Worm (Caenorhabditis elegans) whole organism, L1 larva: ENCODE data around the gene ZK287.7.
A peak's percentile ranks its signal among the peaks of the same experiment; 100 is the strongest.

Source experiments
- C16A3.4 ChIP-seq: fragments of 150-350 bp; optimal IDR thresholded peaks from 2 replicates; lab custom pipeline; 2014; ENCODE audit warnings: missing biosample characterization, missing genetic modification characterization
- F16B12.6 ChIP-seq: fragments of 150-350 bp; optimal IDR thresholded peaks from 2 replicates; lab custom pipeline; 2014; ENCODE audit warnings: missing biosample characterization, missing genetic modification characterization
- blmp-1 ChIP-seq: fragments of 150-350 bp; optimal IDR thresholded peaks from 2 replicates; lab custom pipeline; 2014; ENCODE audit warnings: missing biosample characterization, missing genetic modification characterization
- ceh-8 ChIP-seq: fragments of 200-800 bp; sonication (Bioruptor generic); optimal IDR thresholded peaks from 2 replicates; lab custom pipeline; 2018; ENCODE audit warnings: mild to moderate bottlenecking, missing genetic modification characterization, moderate library complexity, missing compliant biosample characterization
- efl-1 ChIP-seq, 4 experiments: fragments of 150-350 bp; optimal IDR thresholded peaks in 3 of 4; peaks in 1 of 4; 1 replicate in 1 of 4; 2 replicates in 3 of 4; lab custom pipeline; 2014; ENCODE audit warnings: missing biosample characterization in 2 of 4, missing genetic modification characterization in 2 of 4, missing genetic modification reagents in 2 of 4
- elt-2 ChIP-seq: sonication (generic microtip); optimal IDR thresholded peaks from 2 replicates; lab custom pipeline; 2016; ENCODE audit warnings: missing genetic modification characterization, mild to moderate bottlenecking, inconsistent platforms, missing compliant biosample characterization, missing genetic modification reagents
- elt-3 ChIP-seq, 6 experiments: fragments of 150-350 bp in 1 of 6; sonication (generic microtip); optimal IDR thresholded peaks; 2 replicates each; lab custom pipeline; 2017 to 2018; ENCODE audit warnings: missing biosample characterization in 6 of 6, missing genetic modification characterization in 6 of 6, inconsistent platforms in 1 of 6
- grh-1 ChIP-seq: fragments of 200-800 bp; sonication (Bioruptor generic); IDR thresholded peaks from 2 replicates; pipeline ENCODE4 v1.3.6; 2022; ENCODE audit warnings: missing genetic modification reagents, missing genetic modification characterization, missing compliant biosample characterization
- hlh-4 ChIP-seq: sonication (generic microtip); optimal IDR thresholded peaks from 2 replicates; lab custom pipeline; 2016; ENCODE audit warnings: mild to moderate bottlenecking, missing genetic modification characterization, missing compliant biosample characterization
- isw-1 ChIP-seq: fragments of 200-800 bp; sonication (Bioruptor generic); IDR thresholded peaks from 2 replicates; pipeline ENCODE4 v1.3.6; 2022; ENCODE audit warnings: missing genetic modification characterization, missing compliant biosample characterization
- lin-14 ChIP-seq: fragments of 200-800 bp; sonication (Bioruptor generic); optimal IDR thresholded peaks from 2 replicates; lab custom pipeline; 2018; ENCODE audit warnings: mild to moderate bottlenecking, missing genetic modification characterization, moderate library complexity, missing compliant biosample characterization
- lin-35 ChIP-seq, 2 experiments: fragments of 150-350 bp; optimal IDR thresholded peaks; 2 replicates each; lab custom pipeline; 2014; ENCODE audit warnings: missing biosample characterization in 2 of 2, missing genetic modification characterization in 2 of 2, missing genetic modification reagents in 2 of 2
- lsy-2 ChIP-seq, 2 experiments: fragments of 150-350 bp; optimal IDR thresholded peaks; 2 replicates each; lab custom pipeline; 2014; ENCODE audit warnings: missing biosample characterization in 2 of 2, missing genetic modification characterization in 2 of 2
- mdl-1 ChIP-seq, 2 experiments: fragments of 150-350 bp; optimal IDR thresholded peaks; 2 replicates each; lab custom pipeline; 2014 to 2017; ENCODE audit warnings: missing biosample characterization in 2 of 2, missing genetic modification characterization in 2 of 2, inconsistent platforms in 1 of 2
- mep-1 ChIP-seq: fragments of 150-350 bp; optimal IDR thresholded peaks from 2 replicates; lab custom pipeline; 2014; ENCODE audit warnings: missing biosample characterization, missing genetic modification characterization
- nhr-20 ChIP-seq: sonication (generic microtip); optimal IDR thresholded peaks from 2 replicates; lab custom pipeline; 2016; ENCODE audit warnings: mild to moderate bottlenecking, missing genetic modification characterization, missing compliant biosample characterization
- nhr-47 ChIP-seq: sonication (generic microtip); optimal IDR thresholded peaks from 2 replicates; lab custom pipeline; 2016; ENCODE audit warnings: mild to moderate bottlenecking, missing genetic modification characterization, moderate library complexity, missing compliant biosample characterization
- nhr-71 ChIP-seq: sonication (generic microtip); optimal IDR thresholded peaks from 2 replicates; lab custom pipeline; 2016; ENCODE audit warnings: mild to moderate bottlenecking, missing genetic modification characterization, moderate library complexity, missing compliant biosample characterization
- nhr-77 ChIP-seq: fragments of 150-350 bp; optimal IDR thresholded peaks from 2 replicates; lab custom pipeline; 2014; ENCODE audit warnings: missing biosample characterization, missing genetic modification characterization
- nhr-85 ChIP-seq: sonication (generic microtip); peaks from one replicate; lab custom pipeline; 2016; ENCODE audit warnings: missing genetic modification characterization, inconsistent platforms, missing compliant biosample characterization
- nhr-90 ChIP-seq: sonication (generic microtip); optimal IDR thresholded peaks from 2 replicates; lab custom pipeline; 2016; ENCODE audit warnings: mild to moderate bottlenecking, missing genetic modification characterization, missing compliant biosample characterization; ENCODE audit not compliant: poor library complexity
- pax-3 ChIP-seq: fragments of 200-800 bp; sonication (Bioruptor generic); optimal IDR thresholded peaks from 2 replicates; lab custom pipeline; 2018; ENCODE audit warnings: mild to moderate bottlenecking, missing genetic modification characterization, moderate library complexity, missing compliant biosample characterization
- pqm-1 ChIP-seq: sonication (generic microtip); optimal IDR thresholded peaks from 3 replicates; lab custom pipeline; 2017; ENCODE audit warnings: missing biosample characterization, missing genetic modification characterization
- snu-23 ChIP-seq: sonication (generic microtip); optimal IDR thresholded peaks from 2 replicates; lab custom pipeline; 2016; ENCODE audit warnings: missing genetic modification characterization, missing compliant biosample characterization
- tbx-2 ChIP-seq: sonication (generic microtip); optimal IDR thresholded peaks from 2 replicates; lab custom pipeline; 2016; ENCODE audit warnings: missing genetic modification characterization, missing compliant biosample characterization
- tlp-1 ChIP-seq: fragments of 150-350 bp; optimal IDR thresholded peaks from 2 replicates; lab custom pipeline; 2014; ENCODE audit warnings: missing biosample characterization, missing genetic modification characterization
- unc-130 ChIP-seq: fragments of 150-350 bp; optimal IDR thresholded peaks from 2 replicates; lab custom pipeline; 2017; ENCODE audit warnings: missing biosample characterization, missing genetic modification characterization, inconsistent platforms
- unc-86 ChIP-seq: sonication (generic microtip); optimal IDR thresholded peaks from 2 replicates; lab custom pipeline; 2016; ENCODE audit warnings: missing genetic modification characterization, missing compliant biosample characterization

The ZK287.7 gene

DNA sequence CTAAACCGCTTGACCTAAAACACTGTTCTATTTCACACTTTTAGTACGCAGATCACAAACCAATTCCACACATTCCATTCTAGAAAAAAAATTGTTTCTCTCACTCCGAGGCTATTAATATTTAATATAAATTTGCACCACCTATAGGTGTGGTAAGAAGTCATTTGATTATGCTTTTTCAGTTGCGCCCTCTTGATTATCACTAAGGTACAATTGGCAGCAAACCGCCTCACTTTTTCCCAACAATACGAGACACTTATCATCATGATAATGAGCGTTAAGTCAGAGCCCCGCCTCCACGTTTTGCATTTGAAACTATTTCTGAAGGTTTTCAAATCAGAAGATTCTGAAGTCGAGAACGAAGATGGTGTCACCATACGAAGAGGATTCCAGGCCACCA is 44.4 kb downstream of the ZK287.7 start, which contains the start of gene aqp-4:
Gene aqp-4, plus strand, starts transcription at position 270 of the 400 bp plus-strand sequence.
- TF ChIP-seq elt-2 (tag; lab: Kevin White, UChicago) = peak; percentile 26
- TF ChIP-seq nhr-85 = no peak
- no peak for TF ChIP-seq unc-130 (tag; lab: Kevin White, UChicago)
- no peak for TF ChIP-seq blmp-1

DNA sequence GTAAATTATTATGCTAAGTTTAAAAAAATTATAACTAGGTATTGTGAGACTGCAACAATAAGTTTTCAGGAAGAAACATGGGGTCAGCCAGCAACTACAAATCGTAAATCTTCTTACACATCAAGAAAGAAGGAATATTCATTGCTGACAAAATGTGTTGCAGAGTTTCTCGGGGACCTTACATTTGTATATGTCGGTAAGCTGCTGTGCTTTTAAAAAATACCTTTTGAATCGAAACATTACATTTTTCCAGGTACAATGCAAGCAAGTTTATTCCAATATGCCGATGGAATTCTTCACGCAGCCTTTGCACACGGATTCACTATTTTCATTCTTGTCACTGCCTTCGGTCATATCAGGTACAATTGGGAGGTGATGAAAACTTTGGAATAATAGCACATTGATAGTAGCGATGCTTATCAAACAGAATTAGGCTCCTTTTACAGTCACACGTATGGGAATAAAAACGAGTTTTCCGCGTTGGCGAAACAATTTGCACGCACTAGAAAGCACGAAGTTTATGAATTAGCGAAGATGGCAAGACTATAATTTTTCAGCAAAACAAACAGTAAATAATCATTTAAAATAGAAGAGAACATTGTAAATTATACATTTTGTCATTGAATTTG is 45.3 kb downstream of the ZK287.7 start:
- TF ChIP-seq elt-2 (tag; lab: Kevin White, UChicago) (peak; percentile 56), nhr-77 (tag; lab: Kevin White, UChicago) (no peak), nhr-47 (tag; lab: Kevin White, UChicago) (no peak), efl-1 (optimal IDR thresholded peaks at IDR 0.05; lab: Kevin White, UChicago) (no peak), efl-1 (GFP tag; optimal IDR thresholded peaks at IDR 0.05 in 1 of 2; lab: Kevin White, UChicago) (peak in 1 of 2 experiments; percentile 73)

DNA sequence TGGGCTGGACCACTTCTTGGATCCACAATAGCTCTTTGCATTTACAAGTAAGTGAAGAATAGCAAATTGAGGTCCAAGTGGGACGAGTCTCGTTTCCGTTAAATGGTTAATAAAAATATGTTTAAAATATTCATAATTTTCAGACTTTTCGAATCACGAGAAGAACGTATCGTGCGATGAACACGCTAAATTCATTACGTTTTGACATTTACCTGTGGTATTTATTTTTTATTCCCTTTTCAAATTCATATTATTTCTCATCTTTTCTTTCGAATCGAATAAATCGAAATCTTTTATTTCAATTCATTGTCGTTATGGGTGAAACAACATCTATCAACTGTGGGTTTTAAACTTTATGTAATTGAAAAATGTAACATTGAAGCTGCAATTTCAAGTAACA is 46.5 kb downstream of the ZK287.7 start, which contains the start of gene marc-1:
Gene marc-1, plus strand, starts transcription at position 301 of the 400 bp plus-strand sequence.
- TF ChIP-seq isw-1 (GFP tag; lab: Robert Waterston, UW) (no peak), elt-3 (tag; optimal IDR thresholded peaks at IDR 0.05; lab: Kevin White, UChicago) (no peak), nhr-47 (tag; lab: Kevin White, UChicago) (no peak)

- TF ChIP-seq elt-3 (tag; optimal IDR thresholded peaks at IDR 0.05; lab: Kevin White, UChicago) (peak in 2 of 6 experiments; percentile 18 to 91), elt-2 (tag; lab: Kevin White, UChicago) (no peak), nhr-85 (peak; percentile 93), efl-1 (optimal IDR thresholded peaks at IDR 0.05; lab: Kevin White, UChicago) (no peak), efl-1 (GFP tag; optimal IDR thresholded peaks at IDR 0.05 in 1 of 2; lab: Kevin White, UChicago) (peak in 1 of 2 experiments; percentile 64), unc-86 (no peak), blmp-1 (peak; percentile 86), F16B12.6 (tag; lab: Kevin White, UChicago) (no peak), ceh-8 (GFP tag; lab: Kevin White, UChicago) (no peak), grh-1 (GFP tag; lab: Robert Waterston, UW) (peak; percentile 81), nhr-71 (tag; lab: Kevin White, UChicago) (peak; percentile 67), lin-35 (GFP tag; optimal IDR thresholded peaks at IDR 0.05; lab: Kevin White, UChicago) (peak in 1 of 2 experiments; percentile 57), mdl-1 (tag; optimal IDR thresholded peaks at IDR 0.05; lab: Kevin White, UChicago) (peak in 1 of 2 experiments; percentile 61), mep-1 (tag; lab: Kevin White, UChicago) (no peak), snu-23 (peak; percentile 66), nhr-90 (tag; lab: Kevin White, UChicago) (peak; percentile 26), tbx-2 (tag; lab: Kevin White, UChicago) (peak; percentile 47), pqm-1 (tag; lab: Kevin White, UChicago) (no peak), tlp-1 (no peak), nhr-20 (peak; percentile 70), unc-130 (tag; lab: Kevin White, UChicago) (peak; percentile 35), lin-14 (peak; percentile 69), nhr-47 (tag; lab: Kevin White, UChicago) (no peak), C16A3.4 (tag; lab: Kevin White, UChicago) (peak; percentile 20), lsy-2 (tag; optimal IDR thresholded peaks at IDR 0.05; lab: Kevin White, UChicago) (peak in 1 of 2 experiments; percentile 48), hlh-4 (no peak), pax-3 (no peak)
Measured at ce11 chrV:9740858-9741257, 48.0 kb downstream of the ZK287.7 start, which contains the start of gene sta-2. TSS of gene sta-2 (plus strand) at chrV:9741206.
